Worm (Caenorhabditis elegans): ENCODE data around the gene F52E1.5.

F52E1.5 gene

DNA sequence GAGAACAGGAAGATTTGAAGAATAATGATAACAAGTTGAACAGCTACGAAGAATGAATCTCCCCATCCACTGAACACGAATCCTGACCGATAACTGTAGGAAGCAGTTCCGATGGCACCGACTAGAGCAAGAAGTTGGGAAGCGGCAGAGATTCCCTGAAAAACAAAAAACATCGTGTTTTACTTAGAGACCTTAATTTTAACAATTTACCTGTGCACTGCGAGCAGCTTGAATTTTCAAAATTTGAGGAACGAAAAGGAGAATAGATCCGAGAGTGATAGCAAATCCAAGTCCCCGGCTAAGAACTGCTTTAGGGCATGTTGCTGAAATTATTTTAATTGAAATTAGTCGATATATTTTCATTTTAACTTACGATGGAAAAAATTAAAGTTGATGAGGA lies 20.6 kb upstream of the F52E1.5 start:
- TF ChIP-seq ham-2 (GFP tag; optimal IDR thresholded peaks at IDR 0.05) (no peak), mab-5 (tag; optimal IDR thresholded peaks at IDR 0.05) (no peak), drap-1 (GFP tag; optimal IDR thresholded peaks at IDR 0.05) (no peak), mls-2 (tag; optimal IDR thresholded peaks at IDR 0.05) (no peak), ztf-11 (tag; optimal IDR thresholded peaks at IDR 0.05) (no peak), lsy-2 (tag; optimal IDR thresholded peaks at IDR 0.05) (no peak), cnd-1 (tag; optimal IDR thresholded peaks at IDR 0.05) (no peak), nhr-2 (tag; optimal IDR thresholded peaks at IDR 0.05) (no peak), nhr-76 (tag; optimal IDR thresholded peaks at IDR 0.05) (no peak), ceh-39 (tag; optimal IDR thresholded peaks at IDR 0.05) (no peak), ces-1 (GFP tag; optimal IDR thresholded peaks at IDR 0.05) (no peak), mep-1 (tag; optimal IDR thresholded peaks at IDR 0.05) (no peak), nhr-237 (tag; optimal IDR thresholded peaks at IDR 0.05) (no peak), blmp-1 (tag; optimal IDR thresholded peaks at IDR 0.05) (no peak), pha-4 (tag; optimal IDR thresholded peaks at IDR 0.05) (no peak), bed-3 (GFP tag; optimal IDR thresholded peaks at IDR 0.05) (no peak), M03D4.4 (tag; optimal IDR thresholded peaks at IDR 0.05) (no peak), unc-39 (tag; optimal IDR thresholded peaks at IDR 0.05) (no peak), unc-62 (GFP tag; optimal IDR thresholded peaks at IDR 0.05) (no peak), ceh-43 (GFP tag; optimal IDR thresholded peaks at IDR 0.05) (no peak)

DNA sequence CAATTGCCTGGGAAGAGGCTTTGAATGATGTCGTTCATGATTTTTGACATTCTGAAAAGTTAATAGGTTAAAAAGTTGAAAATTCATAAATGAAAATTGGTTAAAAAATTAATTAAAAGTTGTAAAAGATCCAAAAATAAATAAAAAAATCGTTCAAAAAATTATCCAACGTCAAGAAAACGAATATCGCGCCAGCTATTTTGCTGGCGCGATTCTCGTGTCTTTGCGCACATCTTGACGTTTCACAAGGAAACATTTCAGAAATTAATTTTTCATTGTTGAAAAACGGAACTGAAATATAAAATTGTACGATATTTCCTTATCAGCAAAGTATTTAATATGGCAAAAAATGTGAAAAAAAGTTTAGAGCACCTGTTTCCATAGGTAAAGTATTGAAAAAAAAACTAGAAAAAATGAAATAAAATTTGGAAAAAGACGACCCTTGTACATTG lies 20.2 kb upstream of the F52E1.5 start, which contains the start of gene mpdu-1:
mpdu-1 (minus strand) TSS at position 51 of the 452 bp plus-strand sequence.
- TF ChIP-seq ces-1 (GFP tag; optimal IDR thresholded peaks at IDR 0.05) (peak; percentile 49), nhr-28 (tag; optimal IDR thresholded peaks at IDR 0.05) (no peak), nhr-12 (tag; optimal IDR thresholded peaks at IDR 0.05) (no peak), lsy-2 (tag; optimal IDR thresholded peaks at IDR 0.05) (peak; percentile 23), mep-1 (tag; optimal IDR thresholded peaks at IDR 0.05) (peak; percentile 45), pha-4 (tag; optimal IDR thresholded peaks at IDR 0.05) (peak; percentile 4)

DNA sequence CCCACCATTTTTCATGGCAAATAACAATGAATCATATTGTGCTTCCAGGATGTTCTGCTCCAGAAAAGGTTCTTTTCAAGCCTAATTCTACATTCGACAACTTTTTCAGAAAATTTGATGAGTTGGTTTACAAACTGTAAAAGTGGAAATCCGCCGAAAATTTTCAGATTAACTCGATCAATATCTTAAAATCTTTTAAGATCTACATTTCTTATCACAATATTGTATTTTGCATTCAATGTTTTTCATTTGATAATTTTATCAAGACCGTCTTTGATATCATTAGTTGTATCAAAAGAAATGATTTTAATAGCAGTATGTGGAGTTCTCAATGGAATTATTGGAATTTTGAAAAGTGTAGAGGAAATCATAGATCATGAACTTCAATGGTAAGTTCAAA lies 19.5 kb upstream of the F52E1.5 start, which contains the start of gene F38E1.6:
F38E1.6 (plus strand) TSS at position 301 of the 400 bp plus-strand sequence.
- no peak for TF ChIP-seq unc-62 (GFP tag; optimal IDR thresholded peaks at IDR 0.05)
- TF ChIP-seq lsy-2 (tag; optimal IDR thresholded peaks at IDR 0.05), result no peak
- no peak for TF ChIP-seq ceh-83 (GFP tag; optimal IDR thresholded peaks at IDR 0.05)
- no peak for TF ChIP-seq elt-1 (tag; optimal IDR thresholded peaks at IDR 0.05; ENCODE audit: borderline replicate concordance, insufficient read depth)
- TF ChIP-seq nhr-237 (tag; optimal IDR thresholded peaks at IDR 0.05), result no peak
- no peak for TF ChIP-seq mep-1 (tag; optimal IDR thresholded peaks at IDR 0.05)
- TF ChIP-seq hlh-1 (tag; optimal IDR thresholded peaks at IDR 0.05), result no peak
- no peak for TF ChIP-seq lin-13 (tag; optimal IDR thresholded peaks at IDR 0.05)
- no peak for TF ChIP-seq bed-3 (GFP tag; optimal IDR thresholded peaks at IDR 0.05)
- TF ChIP-seq ces-1 (GFP tag; optimal IDR thresholded peaks at IDR 0.05), result no peak
- no peak for TF ChIP-seq snpc-4 (tag; optimal IDR thresholded peaks at IDR 0.05)
- TF ChIP-seq cnd-1 (tag; optimal IDR thresholded peaks at IDR 0.05), result no peak
- no peak for TF ChIP-seq mab-5 (tag; optimal IDR thresholded peaks at IDR 0.05)
- TF ChIP-seq sptf-1 (tag; optimal IDR thresholded peaks at IDR 0.05), result no peak
- TF ChIP-seq ztf-11 (tag; optimal IDR thresholded peaks at IDR 0.05), result no peak

DNA sequence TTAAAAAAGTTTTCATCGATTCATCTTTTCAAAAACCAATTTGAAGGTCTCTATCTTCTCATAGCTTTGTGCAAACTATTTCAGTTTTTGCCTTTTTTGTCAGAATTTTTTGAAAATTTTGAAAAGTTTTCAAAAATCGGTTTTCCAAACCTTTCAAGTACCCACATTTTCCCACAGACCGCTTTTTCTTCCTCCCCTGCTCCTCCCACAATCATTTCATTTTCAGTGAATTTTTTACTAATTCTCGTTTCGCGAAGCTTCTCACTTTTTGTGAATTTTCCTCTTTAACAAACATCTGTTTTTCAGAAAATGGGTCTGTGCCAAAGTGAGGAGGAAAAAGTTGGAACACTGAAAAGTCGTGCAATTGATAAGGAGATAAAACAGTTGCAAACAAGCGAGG lies 8.6 kb upstream of the F52E1.5 start, which contains the start of gene gpa-2:
gpa-2 (plus strand) TSS at position 301 of the 400 bp plus-strand sequence.
- TF ChIP-seq lin-13 (tag; optimal IDR thresholded peaks at IDR 0.05), result no peak
- TF ChIP-seq blmp-1 (tag; optimal IDR thresholded peaks at IDR 0.05), result no peak
- no peak for TF ChIP-seq ceh-43 (GFP tag; optimal IDR thresholded peaks at IDR 0.05)
- no peak for TF ChIP-seq drap-1 (GFP tag; optimal IDR thresholded peaks at IDR 0.05)
- TF ChIP-seq bed-3 (GFP tag; optimal IDR thresholded peaks at IDR 0.05), result no peak
- TF ChIP-seq cnd-1 (tag; optimal IDR thresholded peaks at IDR 0.05), result no peak
- no peak for TF ChIP-seq nhr-12 (tag; optimal IDR thresholded peaks at IDR 0.05)
- no peak for TF ChIP-seq nhr-2 (tag; optimal IDR thresholded peaks at IDR 0.05)
- TF ChIP-seq hlh-1 (tag; optimal IDR thresholded peaks at IDR 0.05), result no peak
- no peak for TF ChIP-seq mab-5 (tag; optimal IDR thresholded peaks at IDR 0.05)
- TF ChIP-seq ces-1 (GFP tag; optimal IDR thresholded peaks at IDR 0.05), result no peak
- TF ChIP-seq unc-39 (tag; optimal IDR thresholded peaks at IDR 0.05), result no peak
- TF ChIP-seq zip-8 (tag; optimal IDR thresholded peaks at IDR 0.05), result no peak
- TF ChIP-seq sem-2 (GFP tag; optimal IDR thresholded peaks at IDR 0.05), result no peak
- TF ChIP-seq ham-2 (GFP tag; optimal IDR thresholded peaks at IDR 0.05), result no peak
- no peak for TF ChIP-seq ceh-83 (GFP tag; optimal IDR thresholded peaks at IDR 0.05)
- TF ChIP-seq mep-1 (tag; optimal IDR thresholded peaks at IDR 0.05), result no peak
- TF ChIP-seq nhr-76 (tag; optimal IDR thresholded peaks at IDR 0.05), result no peak
- TF ChIP-seq tbx-8 (GFP tag; optimal IDR thresholded peaks at IDR 0.05), result no peak
- no peak for TF ChIP-seq lin-32 (GFP tag; optimal IDR thresholded peaks at IDR 0.05)

All from whole organism, mixed stage, embryonic.